Fruit fly (Drosophila melanogaster) whole organism, embryonic: Measurements from ENCODE around the gene AIMP2.

ENCODE experiments used
- CG10366 ChIP-seq: fragments of 200-800 bp; sonication (Bioruptor generic); IDR thresholded peaks from 2 replicates; pipeline ENCODE4 v1.3.6; 2022; ENCODE audit warnings: missing biosample characterization, missing genetic modification characterization
- CG10543 ChIP-seq: fragments of 200-800 bp; sonication (Bioruptor generic); optimal IDR thresholded peaks from 3 replicates; lab custom pipeline; 2017; ENCODE audit warnings: missing biosample characterization, mild to moderate bottlenecking, missing genetic modification characterization, moderate library complexity
- CG11560 ChIP-seq: fragments of 200-800 bp; sonication (Bioruptor generic); IDR thresholded peaks from 3 replicates; pipeline ENCODE4 v1.3.6; 2022; ENCODE audit warnings: missing biosample characterization, missing genetic modification characterization
- CG1233 ChIP-seq: fragments of 200-800 bp; sonication (Bioruptor generic); optimal IDR thresholded peaks from 4 replicates; lab custom pipeline; 2018; ENCODE audit warnings: missing biosample characterization, mild to moderate bottlenecking, missing genetic modification characterization
- CG12942 ChIP-seq: fragments of 200-800 bp; sonication (Bioruptor generic); optimal IDR thresholded peaks from 3 replicates; lab custom pipeline; 2016; ENCODE audit warnings: missing biosample characterization, missing genetic modification characterization
- CG13287 ChIP-seq: fragments of 200-800 bp; sonication (Bioruptor generic); IDR thresholded peaks from 2 replicates; pipeline ENCODE4 v1.3.6; 2022; ENCODE audit warnings: missing biosample characterization, missing genetic modification characterization; ENCODE audit not compliant: partially characterized antibody
- CG14667 ChIP-seq: fragments of 200-800 bp; sonication (Bioruptor generic); IDR thresholded peaks from 2 replicates; pipeline ENCODE4 v1.3.6; 2022; ENCODE audit warnings: missing biosample characterization, missing genetic modification characterization
- CG15514 ChIP-seq: fragments of 200-800 bp; sonication (Bioruptor generic); optimal IDR thresholded peaks from 3 replicates; lab custom pipeline; 2017; ENCODE audit warnings: missing biosample characterization, missing genetic modification characterization, mild to moderate bottlenecking, moderate library complexity, missing genetic modification reagents
- CG17359 ChIP-seq: fragments of 200-800 bp; sonication (Bioruptor generic); optimal IDR thresholded peaks from 3 replicates; lab custom pipeline; 2018; ENCODE audit warnings: missing biosample characterization, mild to moderate bottlenecking, missing genetic modification characterization, moderate library complexity
- CG17829 ChIP-seq: fragments of 200-800 bp; optimal IDR thresholded peaks from 2 replicates; lab custom pipeline; 2019; ENCODE audit warnings: missing biosample characterization, mild to moderate bottlenecking, missing genetic modification characterization, moderate library complexity
- CG32767 ChIP-seq: fragments of 200-800 bp; sonication (Bioruptor generic); IDR thresholded peaks from 2 replicates; pipeline ENCODE4 v1.3.6; 2022; ENCODE audit warnings: missing biosample characterization, missing genetic modification characterization
- CG3407 ChIP-seq: fragments of 200-800 bp; sonication (Bioruptor generic); optimal IDR thresholded peaks from 2 replicates; lab custom pipeline; 2018; ENCODE audit warnings: missing biosample characterization, mild to moderate bottlenecking, missing genetic modification characterization
- CG3726 ChIP-seq: fragments of 200-800 bp; sonication (Bioruptor generic); IDR thresholded peaks from 3 replicates; pipeline ENCODE4, ENCODE4 v1.3.6; 2022; ENCODE audit warnings: missing biosample characterization, missing genetic modification characterization
- CG4854 ChIP-seq: fragments of 200-800 bp; sonication (Bioruptor generic); optimal IDR thresholded peaks from 2 replicates; lab custom pipeline; 2016; ENCODE audit warnings: missing biosample characterization, missing genetic modification characterization, inconsistent platforms
- CG5953 ChIP-seq: fragments of 200-800 bp; sonication (Bioruptor generic); IDR thresholded peaks from 2 replicates; pipeline ENCODE4 v1.3.6; 2022; ENCODE audit warnings: missing biosample characterization, missing genetic modification characterization
- CG6813 ChIP-seq: fragments of 200-800 bp; sonication (Bioruptor generic); optimal IDR thresholded peaks from 2 replicates; lab custom pipeline; 2017; ENCODE audit warnings: missing biosample characterization, missing genetic modification characterization, mild to moderate bottlenecking, moderate library complexity, missing genetic modification reagents
- CG7372 ChIP-seq: fragments of 200-800 bp; sonication (Bioruptor generic); IDR thresholded peaks from 2 replicates; pipeline ENCODE4 v1.3.6; 2022; ENCODE audit warnings: missing biosample characterization, missing genetic modification characterization
- CG7839 ChIP-seq: fragments of 200-800 bp; sonication (Bioruptor generic); optimal IDR thresholded peaks from 3 replicates; lab custom pipeline; 2018; ENCODE audit warnings: missing biosample characterization, mild to moderate bottlenecking, missing genetic modification characterization, moderate library complexity
- CG9727 ChIP-seq: fragments of 200-800 bp; sonication (Bioruptor generic); optimal IDR thresholded peaks from 3 replicates; lab custom pipeline; 2017; ENCODE audit warnings: missing biosample characterization, mild to moderate bottlenecking, missing genetic modification characterization
- CG9876 ChIP-seq: fragments of 200-800 bp; sonication (Bioruptor generic); optimal IDR thresholded peaks from 2 replicates; lab custom pipeline; 2016; ENCODE audit warnings: missing biosample characterization, missing genetic modification characterization
- Dad ChIP-seq: fragments of 200-800 bp; sonication (Bioruptor generic); optimal IDR thresholded peaks from 3 replicates; lab custom pipeline; 2016; ENCODE audit warnings: missing biosample characterization, missing genetic modification characterization
- Dip2 ChIP-seq: fragments of 200-800 bp; sonication (Bioruptor generic); IDR thresholded peaks from 2 replicates; pipeline ENCODE4 v1.3.6; 2022; ENCODE audit warnings: missing biosample characterization, missing genetic modification characterization
- Dll ChIP-seq: fragments of 200-800 bp; sonication (Bioruptor generic); IDR thresholded peaks from 4 replicates; pipeline ENCODE4 v1.3.6; 2022; ENCODE audit warnings: missing biosample characterization, missing genetic modification characterization; ENCODE audit not compliant: partially characterized antibody
- Fer3 ChIP-seq: fragments of 200-800 bp; sonication (Bioruptor generic); optimal IDR thresholded peaks from 2 replicates; lab custom pipeline; 2018; ENCODE audit warnings: missing biosample characterization, mild to moderate bottlenecking, missing genetic modification characterization, moderate library complexity
- Lpt ChIP-seq: fragments of >200 bp; optimal IDR thresholded peaks from 2 replicates; lab custom pipeline; 2018; ENCODE audit warnings: missing biosample characterization, missing genetic modification characterization
- Max ChIP-seq: fragments of 200-800 bp; sonication (Bioruptor generic); optimal IDR thresholded peaks from 2 replicates; lab custom pipeline; 2016; ENCODE audit warnings: missing biosample characterization, mild to moderate bottlenecking, missing genetic modification characterization
- Meics ChIP-seq: fragments of 200-800 bp; sonication (Bioruptor generic); optimal IDR thresholded peaks from 2 replicates; lab custom pipeline; 2017; ENCODE audit warnings: missing biosample characterization, mild to moderate bottlenecking, missing genetic modification characterization
- Nf-YB ChIP-seq: fragments of 200-800 bp; sonication (Bioruptor generic); optimal IDR thresholded peaks from 3 replicates; lab custom pipeline; 2019; ENCODE audit warnings: missing biosample characterization, mild to moderate bottlenecking, missing genetic modification characterization, moderate library complexity
- Pdp1 ChIP-seq, 2 experiments: fragments of 200-800 bp; sonication (Bioruptor generic); optimal IDR thresholded peaks; 3 replicates each; lab custom pipeline; 2016; ENCODE audit warnings: missing biosample characterization in 2 of 2, missing genetic modification characterization in 2 of 2, mild to moderate bottlenecking in 1 of 2, moderate library complexity in 1 of 2
- Tbp ChIP-seq: fragments of >200 bp; optimal IDR thresholded peaks from 2 replicates; lab custom pipeline; 2018; ENCODE audit warnings: missing biosample characterization, missing genetic modification characterization
- cas ChIP-seq: fragments of 200-800 bp; sonication (Bioruptor generic); IDR thresholded peaks from 2 replicates; pipeline ENCODE4 v1.3.6; 2022; ENCODE audit warnings: missing biosample characterization, missing genetic modification characterization
- dmrt11E ChIP-seq: fragments of 200-800 bp; sonication (Bioruptor generic); optimal IDR thresholded peaks from 3 replicates; lab custom pipeline; 2018; ENCODE audit warnings: missing biosample characterization, mild to moderate bottlenecking, missing genetic modification characterization, moderate library complexity
- dpn ChIP-seq, 2 experiments: fragments of 200-800 bp; sonication (Bioruptor generic); optimal IDR thresholded peaks; 3 replicates each; lab custom pipeline; 2016; ENCODE audit warnings: missing biosample characterization in 2 of 2, missing genetic modification characterization in 2 of 2
- en ChIP-seq: fragments of 200-800 bp; sonication (Bioruptor generic); optimal IDR thresholded peaks from 2 replicates; lab custom pipeline; 2016; ENCODE audit warnings: missing biosample characterization, missing genetic modification characterization
- esg ChIP-seq: fragments of 200-800 bp; sonication (Bioruptor generic); conservative IDR thresholded peaks from 2 replicates; pipeline ENCODE4 v1.3.6; 2022; ENCODE audit warnings: missing biosample characterization, missing genetic modification characterization
- gcm ChIP-seq: fragments of 200-800 bp; sonication (Bioruptor generic); optimal IDR thresholded peaks from 2 replicates; lab custom pipeline; 2019; ENCODE audit warnings: missing biosample characterization, mild to moderate bottlenecking, missing genetic modification characterization, moderate library complexity
- gro ChIP-seq: fragments of 200-800 bp; sonication (Bioruptor generic); optimal IDR thresholded peaks from 2 replicates; lab custom pipeline; 2016; ENCODE audit warnings: missing biosample characterization, missing genetic modification characterization
- kay ChIP-seq: fragments of 200-800 bp; sonication (Bioruptor generic); optimal IDR thresholded peaks from 2 replicates; lab custom pipeline; 2016; ENCODE audit warnings: missing biosample characterization, missing genetic modification characterization
- nerfin-1 ChIP-seq: fragments of 200-800 bp; sonication (Bioruptor generic); optimal IDR thresholded peaks from 3 replicates; lab custom pipeline; 2019; ENCODE audit warnings: missing biosample characterization, mild to moderate bottlenecking, missing genetic modification characterization, moderate library complexity
- odd ChIP-seq: fragments of 200-800 bp; sonication (Bioruptor generic); optimal IDR thresholded peaks from 2 replicates; lab custom pipeline; 2017; ENCODE audit warnings: missing biosample characterization, mild to moderate bottlenecking, missing genetic modification characterization
- pan ChIP-seq, 4 experiments: fragments of >200 bp in 3 of 4; fragments of 200-800 bp in 1 of 4; sonication (Bioruptor generic) in 1 of 4; optimal IDR thresholded peaks in 3 of 4; IDR thresholded peaks in 1 of 4; 2 replicates each; pipeline versions ENCODE4 v1.3.6 to Lab custom; 2017 to 2022; ENCODE audit warnings: missing biosample characterization in 2 of 4, missing genetic modification characterization in 2 of 4, mixed read lengths in 1 of 4
- phol ChIP-seq: fragments of 200-800 bp; sonication (Bioruptor generic); optimal IDR thresholded peaks from 3 replicates; lab custom pipeline; 2018; ENCODE audit warnings: missing biosample characterization, mild to moderate bottlenecking, missing genetic modification characterization, moderate library complexity
- pnt ChIP-seq: fragments of 200-800 bp; sonication (Bioruptor generic); optimal IDR thresholded peaks from 3 replicates; lab custom pipeline; 2016; ENCODE audit warnings: missing biosample characterization, missing genetic modification characterization
- sna ChIP-seq: fragments of 200-800 bp; sonication (Bioruptor generic); IDR thresholded peaks from 2 replicates; pipeline ENCODE4 v1.3.6; 2022; ENCODE audit warnings: missing biosample characterization, missing genetic modification characterization; ENCODE audit not compliant: partially characterized antibody
- so ChIP-seq: fragments of 200-800 bp; sonication (Bioruptor generic); IDR thresholded peaks from 3 replicates; pipeline ENCODE4 v1.3.6; 2022; ENCODE audit warnings: missing biosample characterization, missing genetic modification characterization
- tap ChIP-seq: fragments of 200-800 bp; optimal IDR thresholded peaks from 3 replicates; lab custom pipeline; 2019; ENCODE audit warnings: missing biosample characterization, mild to moderate bottlenecking, missing genetic modification characterization, moderate library complexity
- tna ChIP-seq: fragments of 200-800 bp; sonication (Bioruptor generic); IDR thresholded peaks from 2 replicates; pipeline ENCODE4 v1.3.6; 2022; ENCODE audit warnings: missing biosample characterization, missing genetic modification characterization; ENCODE audit not compliant: partially characterized antibody
- vnd ChIP-seq: fragments of 200-800 bp; sonication (Bioruptor generic); IDR thresholded peaks from 3 replicates; pipeline ENCODE4 v1.3.6; 2022; ENCODE audit warnings: missing biosample characterization, missing genetic modification characterization; ENCODE audit not compliant: partially characterized antibody
- vvl ChIP-seq: fragments of 200-800 bp; sonication (Bioruptor generic); IDR thresholded peaks from 2 replicates; pipeline ENCODE4 v1.3.6; 2022; ENCODE audit warnings: missing biosample characterization, missing genetic modification characterization

Gene AIMP2

DNA sequence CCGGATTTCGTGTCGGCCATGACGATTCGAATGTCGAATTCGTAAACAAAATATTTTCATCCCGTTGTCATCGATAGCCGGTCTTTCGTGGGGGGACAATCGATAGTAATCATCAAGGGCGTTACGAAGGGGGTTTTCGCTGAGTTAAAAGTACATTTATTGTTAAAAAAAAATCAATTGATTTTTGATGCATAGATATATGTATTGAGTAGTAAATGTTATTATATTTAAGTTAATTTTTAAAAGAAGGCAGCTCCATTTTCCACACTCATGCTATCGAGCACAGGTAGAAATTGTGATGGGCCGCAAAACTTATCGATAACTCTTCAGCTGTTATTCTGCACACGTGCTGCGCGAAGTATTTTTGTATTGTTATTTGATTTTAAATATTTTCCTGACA, 3.0 kb upstream of the AIMP2 start, which contains the start of the genes mrn and CG12301 (continued):
- TF ChIP-seq vnd (GFP tag; lab: Robert Waterston, UW): peak; percentile 92
- TF ChIP-seq odd: no peak
- TF ChIP-seq CG9876 (GFP tag; lab: Kevin White, UChicago): no peak
- TF ChIP-seq phol: peak; percentile 89
- TF ChIP-seq CG4854 (GFP tag; lab: Kevin White, UChicago): peak; percentile 74
- peak; percentile 81 for TF ChIP-seq CG10366 (GFP tag; lab: Robert Waterston, UW)
- TF ChIP-seq CG5953: 0 out of 2 replicates have a peak, but pooled peaks have one; percentile 31
- peak; percentile 60 for TF ChIP-seq nerfin-1 (tag; lab: Kevin White, UChicago)
- peak; percentile 71 to 82 for TF ChIP-seq dpn (GFP tag; optimal IDR thresholded peaks at IDR 0.05; lab: Kevin White, UChicago)
- TF ChIP-seq CG15514 (GFP tag; lab: Kevin White, UChicago): peak; percentile 76
- TF ChIP-seq dmrt11E (tag; lab: Kevin White, UChicago): peak; percentile 36
- no peak for TF ChIP-seq pan (optimal IDR thresholded peaks at IDR 0.05; lab: Kevin White, UChicago)
- peak in 1 of 2 experiments; percentile 96 for TF ChIP-seq pan (GFP tag; optimal IDR thresholded peaks at IDR 0.05 in 1 of 2, IDR thresholded peaks at IDR 0.05 in 1 of 2)
- TF ChIP-seq CG11560 (tag; lab: Robert Waterston, UW): peak; percentile 70; the same call in 2 of the 3 replicates
- TF ChIP-seq Meics (GFP tag; lab: Kevin White, UChicago): no peak
- TF ChIP-seq so (GFP tag; lab: Robert Waterston, UW): peak; percentile 79
- TF ChIP-seq CG17359 (tag; lab: Kevin White, UChicago): no peak
- no peak for TF ChIP-seq tap (tag; lab: Kevin White, UChicago)
- peak; percentile 14 for TF ChIP-seq Tbp (GFP tag; lab: Kevin White, UChicago)
- peak; percentile 89 for TF ChIP-seq CG3726 (GFP tag; lab: Robert Waterston, UW)
- TF ChIP-seq Dad (GFP tag; lab: Kevin White, UChicago): peak; percentile 61
- TF ChIP-seq vvl: peak; percentile 93
- TF ChIP-seq Pdp1 (GFP tag; optimal IDR thresholded peaks at IDR 0.05; lab: Kevin White, UChicago): peak in 1 of 2 experiments; percentile 76
- TF ChIP-seq CG32767 (GFP tag; lab: Robert Waterston, UW): no peak; the same call in 1 of the 2 replicates
- TF ChIP-seq Max: peak; percentile 95
- peak; percentile 24; the same call in 1 of the 2 replicates for TF ChIP-seq Dip2 (GFP tag; lab: Robert Waterston, UW)
- TF ChIP-seq kay (GFP tag; lab: Kevin White, UChicago): peak; percentile 76
- peak; percentile 97 for TF ChIP-seq CG13287
- TF ChIP-seq sna (GFP tag; lab: Robert Waterston, UW): peak; percentile 96
- peak; percentile 78 for TF ChIP-seq Fer3 (tag; lab: Kevin White, UChicago)
- TF ChIP-seq Nf-YB (GFP tag; lab: Kevin White, UChicago): no peak
- no peak for TF ChIP-seq Lpt (GFP tag; lab: Kevin White, UChicago)
- TF ChIP-seq tna (GFP tag; lab: Robert Waterston, UW): peak; percentile 84
- peak; percentile 87 for TF ChIP-seq CG9727
- TF ChIP-seq CG12942 (GFP tag; lab: Kevin White, UChicago): peak; percentile 51
- TF ChIP-seq CG3407: no peak
- TF ChIP-seq CG10543 (GFP tag; lab: Kevin White, UChicago): no peak
- TF ChIP-seq Dll: peak; percentile 97
- TF ChIP-seq pnt: peak; percentile 55
- TF ChIP-seq gro (GFP tag; lab: Kevin White, UChicago): peak; percentile 79
- TF ChIP-seq CG17829 (tag; lab: Kevin White, UChicago): peak; percentile 85
- no peak for TF ChIP-seq CG6813 (GFP tag; lab: Kevin White, UChicago)
- peak; percentile 92 for TF ChIP-seq cas
- no peak for TF ChIP-seq en (GFP tag; lab: Kevin White, UChicago)
- TF ChIP-seq CG7839 (tag; lab: Kevin White, UChicago): no peak
- no peak for TF ChIP-seq gcm (GFP tag; lab: Kevin White, UChicago)
- TF ChIP-seq CG1233: no peak
- peak; percentile 87 for TF ChIP-seq CG14667 (GFP tag; lab: Robert Waterston, UW)
- TF ChIP-seq esg (GFP tag; lab: Robert Waterston, UW): peak; percentile 71
- peak; percentile 91 for TF ChIP-seq CG7372
